Worm (Caenorhabditis elegans) whole organism, L3 larva: ENCODE data around the gene str-228.

Experiments used
- ZK546.5 ChIP-seq: sonication (generic microtip); optimal IDR thresholded peaks from 2 replicates; lab custom pipeline; 2017; ENCODE audit warnings: missing biosample characterization, missing genetic modification characterization
- ama-1 ChIP-seq: fragments of 150-350 bp; optimal IDR thresholded peaks from 2 replicates; lab custom pipeline; 2018
- ceh-16 ChIP-seq: sonication (generic microtip); optimal IDR thresholded peaks from 2 replicates; lab custom pipeline; 2017; ENCODE audit warnings: missing biosample characterization, missing genetic modification characterization
- ceh-82 ChIP-seq: fragments of 150-350 bp; optimal IDR thresholded peaks from 2 replicates; lab custom pipeline; 2014; ENCODE audit warnings: missing biosample characterization, missing genetic modification characterization
- daf-12 ChIP-seq: fragments of 150-350 bp; optimal IDR thresholded peaks from 2 replicates; lab custom pipeline; 2014; ENCODE audit warnings: missing biosample characterization, missing genetic modification reagents, missing genetic modification characterization
- egl-27 ChIP-seq: sonication (generic microtip); optimal IDR thresholded peaks from 4 replicates; lab custom pipeline; 2017; ENCODE audit warnings: missing biosample characterization, missing genetic modification reagents, missing genetic modification characterization
- egl-5 ChIP-seq: fragments of 150-350 bp; optimal IDR thresholded peaks from 2 replicates; lab custom pipeline; 2017; ENCODE audit warnings: missing biosample characterization, missing genetic modification reagents, missing genetic modification characterization, inconsistent platforms
- elt-1 ChIP-seq: fragments of 150-350 bp; optimal IDR thresholded peaks from 2 replicates; lab custom pipeline; 2014; ENCODE audit warnings: missing biosample characterization, missing genetic modification characterization
- elt-2 ChIP-seq: sonication (generic microtip); optimal IDR thresholded peaks from 2 replicates; lab custom pipeline; 2016; ENCODE audit warnings: missing genetic modification reagents, mild to moderate bottlenecking, missing genetic modification characterization, missing compliant biosample characterization
- elt-3 ChIP-seq, 3 experiments: fragments of 150-350 bp in 1 of 3; sonication (generic microtip) in 2 of 3; optimal IDR thresholded peaks; 2 replicates in 2 of 3; 4 replicates in 1 of 3; lab custom pipeline; 2014 to 2017; ENCODE audit warnings: missing biosample characterization in 3 of 3, missing genetic modification characterization in 3 of 3
- eor-1 ChIP-seq, 2 experiments: fragments of 150-350 bp; optimal IDR thresholded peaks; 2 replicates each; lab custom pipeline; 2014 to 2018; ENCODE audit warnings: missing biosample characterization in 2 of 2, missing genetic modification characterization in 2 of 2
- fkh-10 ChIP-seq: sonication (generic microtip); optimal IDR thresholded peaks from 2 replicates; lab custom pipeline; 2017; ENCODE audit warnings: missing biosample characterization, missing genetic modification reagents, missing genetic modification characterization
- fos-1 ChIP-seq: fragments of 150-350 bp; optimal IDR thresholded peaks from 2 replicates; lab custom pipeline; 2014; ENCODE audit warnings: missing biosample characterization, missing genetic modification characterization
- hmg-11 ChIP-seq: sonication (generic microtip); optimal IDR thresholded peaks from 2 replicates; lab custom pipeline; 2016; ENCODE audit warnings: missing genetic modification characterization, missing compliant biosample characterization
- lin-39 ChIP-seq: fragments of 150-350 bp; optimal IDR thresholded peaks from 2 replicates; lab custom pipeline; 2018; ENCODE audit warnings: missing biosample characterization, missing genetic modification reagents, missing genetic modification characterization
- lsy-12 ChIP-seq: sonication (generic microtip); optimal IDR thresholded peaks from 2 replicates; lab custom pipeline; 2016; ENCODE audit warnings: mild to moderate bottlenecking, missing genetic modification characterization, missing compliant biosample characterization
- mml-1 ChIP-seq: fragments of 150-350 bp; sonication (generic microtip); optimal IDR thresholded peaks from 3 replicates; lab custom pipeline; 2014; ENCODE audit warnings: missing biosample characterization, missing genetic modification characterization
- nhr-12 ChIP-seq: fragments of 150-350 bp; optimal IDR thresholded peaks from 2 replicates; lab custom pipeline; 2014; ENCODE audit warnings: missing biosample characterization, missing genetic modification characterization
- nhr-25 ChIP-seq: sonication (generic microtip); optimal IDR thresholded peaks from 2 replicates; lab custom pipeline; 2017; ENCODE audit warnings: missing biosample characterization, missing genetic modification characterization
- nhr-28 ChIP-seq: fragments of 150-350 bp; optimal IDR thresholded peaks from 2 replicates; lab custom pipeline; 2014; ENCODE audit warnings: missing biosample characterization, missing genetic modification characterization
- nhr-43 ChIP-seq: sonication (generic microtip); optimal IDR thresholded peaks from 2 replicates; lab custom pipeline; 2016; ENCODE audit warnings: mild to moderate bottlenecking, missing genetic modification characterization, missing compliant biosample characterization; ENCODE audit not compliant: poor library complexity, severe bottlenecking
- nhr-67 ChIP-seq: fragments of 150-350 bp; optimal IDR thresholded peaks from 2 replicates; lab custom pipeline; 2014; ENCODE audit warnings: missing biosample characterization, missing genetic modification characterization
- nhr-76 ChIP-seq: fragments of 150-350 bp; sonication (generic microtip); optimal IDR thresholded peaks from 5 replicates; lab custom pipeline; 2014; ENCODE audit warnings: missing biosample characterization, missing genetic modification characterization
- pha-4 ChIP-seq: fragments of 150-350 bp; optimal IDR thresholded peaks from 2 replicates; lab custom pipeline; 2014; ENCODE audit warnings: missing biosample characterization, missing genetic modification reagents, missing genetic modification characterization
- snpc-4 ChIP-seq: fragments of 150-350 bp; optimal IDR thresholded peaks from 2 replicates; lab custom pipeline; 2014; ENCODE audit warnings: missing biosample characterization, missing genetic modification characterization
- tbx-2 ChIP-seq: sonication (generic microtip); optimal IDR thresholded peaks from 2 replicates; lab custom pipeline; 2016; ENCODE audit warnings: mild to moderate bottlenecking, missing genetic modification characterization, missing compliant biosample characterization
- unc-39 ChIP-seq: sonication (generic microtip); optimal IDR thresholded peaks from 4 replicates; lab custom pipeline; 2017; ENCODE audit warnings: missing biosample characterization, missing genetic modification characterization
- unc-62 ChIP-seq: fragments of 150-350 bp; sonication (generic microtip); optimal IDR thresholded peaks from 4 replicates; lab custom pipeline; 2014; ENCODE audit warnings: missing biosample characterization, missing genetic modification reagents, missing genetic modification characterization
- zag-1 ChIP-seq: fragments of 150-350 bp; optimal IDR thresholded peaks from 2 replicates; lab custom pipeline; 2014; ENCODE audit warnings: missing biosample characterization, missing genetic modification characterization
- ztf-11 ChIP-seq: fragments of 150-350 bp; optimal IDR thresholded peaks from 2 replicates; lab custom pipeline; 2014; ENCODE audit warnings: missing biosample characterization, missing genetic modification characterization
- ztf-4 ChIP-seq: fragments of 150-350 bp; optimal IDR thresholded peaks from 2 replicates; lab custom pipeline; 2014; ENCODE audit warnings: missing biosample characterization, missing genetic modification characterization

The str-228 gene

DNA sequence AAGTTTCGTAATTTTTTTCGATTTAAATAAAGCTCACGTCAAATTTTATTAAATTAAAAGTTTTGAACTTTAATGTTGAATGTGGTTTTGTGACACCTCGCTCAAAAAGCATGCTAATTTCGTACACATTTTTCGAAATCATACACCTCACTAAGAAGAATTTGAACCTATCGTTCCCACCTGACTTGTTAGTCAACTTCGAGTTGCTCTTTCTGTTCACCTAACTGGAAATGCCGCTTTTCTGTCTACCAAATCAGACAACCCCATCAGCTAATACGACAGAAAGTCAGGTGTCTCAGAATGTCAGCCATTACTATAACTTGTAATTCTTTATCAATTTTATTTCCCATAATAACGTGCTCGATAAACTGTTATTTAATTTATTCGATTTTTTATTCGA is 20.4 kb downstream of the str-228 start, which contains the start of gene srbc-66:
Gene srbc-66, plus strand, starts transcription at position 301 of the 400 bp plus-strand sequence.
- no peak for TF ChIP-seq tbx-2
- TF ChIP-seq nhr-67 (tag; lab: Kevin White, UChicago) = no peak
- no peak for TF ChIP-seq lsy-12 (tag; lab: Kevin White, UChicago)
- no peak for TF ChIP-seq mml-1
- TF ChIP-seq ama-1 (lab: Kevin White, UChicago) = no peak
- no peak for TF ChIP-seq ztf-4 (tag; lab: Kevin White, UChicago)
- no peak for TF ChIP-seq unc-62 (GFP tag; lab: Kevin White, UChicago)
- no peak for TF ChIP-seq hmg-11 (tag; lab: Kevin White, UChicago)
- no peak for TF ChIP-seq nhr-43 (tag; lab: Kevin White, UChicago)
- no peak for TF ChIP-seq unc-39 (tag; lab: Kevin White, UChicago)
- TF ChIP-seq egl-27 (tag; lab: Kevin White, UChicago) = no peak
- no peak for TF ChIP-seq snpc-4 (tag; lab: Kevin White, UChicago)
- TF ChIP-seq nhr-12 (tag; lab: Kevin White, UChicago) = no peak
- no peak for TF ChIP-seq ztf-11 (tag; lab: Kevin White, UChicago)
- no peak for TF ChIP-seq nhr-76 (tag; lab: Kevin White, UChicago)
- TF ChIP-seq nhr-28 (tag; lab: Kevin White, UChicago) = no peak
- no peak for TF ChIP-seq fkh-10 (GFP tag; lab: Kevin White, UChicago)

DNA sequence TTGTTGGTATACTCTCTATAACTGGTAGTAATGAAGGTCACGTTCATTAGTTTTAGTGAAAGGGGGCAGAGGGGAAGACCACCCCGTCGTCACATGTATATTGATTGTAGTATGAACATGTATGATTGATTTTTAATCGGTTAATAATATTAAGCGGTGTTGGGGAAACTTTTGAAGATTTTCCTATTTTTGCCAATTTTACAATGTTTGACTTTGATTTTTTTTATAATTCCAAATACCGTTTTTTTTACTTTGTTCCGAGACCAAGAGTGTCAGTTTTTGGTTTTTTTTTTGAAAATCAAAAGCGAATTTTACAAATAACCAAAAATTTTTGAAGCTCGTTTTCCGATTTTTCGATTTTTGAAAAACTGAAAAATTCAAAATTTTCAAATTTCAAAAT is 25.3 kb downstream of the str-228 start, which contains the start of gene nhr-221:
Gene nhr-221, minus strand, starts transcription at position 101 of the 400 bp plus-strand sequence.
- TF ChIP-seq tbx-2 = no peak
- TF ChIP-seq pha-4 (tag; lab: Kevin White, UChicago) = no peak
- TF ChIP-seq ztf-4 (tag; lab: Kevin White, UChicago) = no peak
- no peak for TF ChIP-seq egl-5
- TF ChIP-seq nhr-25 (tag; lab: Kevin White, UChicago) = no peak
- TF ChIP-seq egl-27 (tag; lab: Kevin White, UChicago) = no peak
- no peak for TF ChIP-seq eor-1 (tag; optimal IDR thresholded peaks at IDR 0.05; lab: Kevin White, UChicago)
- TF ChIP-seq ceh-16 (tag; lab: Kevin White, UChicago) = no peak
- no peak for TF ChIP-seq nhr-28 (tag; lab: Kevin White, UChicago)
- no peak for TF ChIP-seq daf-12 (tag; lab: Kevin White, UChicago)

DNA sequence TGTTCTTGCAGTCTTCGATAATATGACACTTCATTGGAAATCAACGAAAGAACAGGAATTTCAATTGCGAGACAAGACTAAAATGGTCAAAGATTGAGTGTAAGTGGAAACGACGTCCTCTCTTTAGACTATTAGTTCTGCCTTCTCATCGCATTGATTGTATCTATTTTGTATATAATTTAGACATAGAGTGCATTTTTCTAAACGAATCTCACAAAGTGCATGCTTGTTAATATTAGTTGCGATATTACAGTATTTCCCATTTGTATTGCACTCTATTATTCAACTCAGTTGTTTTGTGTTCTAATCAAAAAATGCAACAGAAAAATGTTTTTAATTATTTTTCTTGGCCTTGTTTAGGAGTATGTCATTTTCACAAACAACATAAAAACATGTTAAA is 28.3 kb downstream of the str-228 start, which contains the start of gene nhr-93:
Gene nhr-93, minus strand, starts transcription at position 101 of the 400 bp plus-strand sequence.
- TF ChIP-seq daf-12 (tag; lab: Kevin White, UChicago) = no peak
- no peak for TF ChIP-seq ztf-4 (tag; lab: Kevin White, UChicago)
- TF ChIP-seq egl-27 (tag; lab: Kevin White, UChicago) = no peak
- no peak for TF ChIP-seq zag-1 (tag; lab: Kevin White, UChicago)
- no peak for TF ChIP-seq ztf-11 (tag; lab: Kevin White, UChicago)
- TF ChIP-seq ZK546.5 (tag; lab: Kevin White, UChicago) = no peak
- TF ChIP-seq elt-1 (tag; lab: Kevin White, UChicago) = no peak
- TF ChIP-seq unc-39 (tag; lab: Kevin White, UChicago) = no peak
- TF ChIP-seq fkh-10 (GFP tag; lab: Kevin White, UChicago) = no peak
- TF ChIP-seq ceh-82 = no peak
- TF ChIP-seq lin-39 (tag; lab: Kevin White, UChicago) = no peak

DNA sequence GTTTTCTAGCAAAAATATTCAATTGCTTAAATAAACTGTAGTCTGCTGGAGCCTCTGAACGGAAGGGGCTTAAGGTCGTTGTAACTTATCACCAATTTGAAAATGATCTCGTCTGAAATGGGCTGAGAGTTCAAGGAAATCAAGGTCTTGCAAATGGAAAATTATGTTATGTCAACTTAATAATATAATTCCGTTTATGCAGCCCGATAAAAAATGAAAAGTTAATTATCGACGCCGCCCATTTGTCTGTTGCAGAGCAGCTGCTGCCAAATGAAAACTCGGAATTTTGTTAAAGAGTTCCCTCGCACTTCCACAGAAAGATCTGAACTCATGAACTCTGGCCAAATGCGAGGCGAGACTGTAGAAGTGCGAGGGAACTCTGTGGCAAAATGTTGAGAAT is 31.1 kb downstream of the str-228 start, which contains the start of gene srbc-67:
Gene srbc-67, minus strand, starts transcription at position 101 of the 400 bp plus-strand sequence.
- TF ChIP-seq nhr-28 (tag; lab: Kevin White, UChicago) = no peak
- TF ChIP-seq elt-2 (tag; lab: Kevin White, UChicago) = no peak
- TF ChIP-seq fos-1 (tag; lab: Kevin White, UChicago) = no peak

DNA sequence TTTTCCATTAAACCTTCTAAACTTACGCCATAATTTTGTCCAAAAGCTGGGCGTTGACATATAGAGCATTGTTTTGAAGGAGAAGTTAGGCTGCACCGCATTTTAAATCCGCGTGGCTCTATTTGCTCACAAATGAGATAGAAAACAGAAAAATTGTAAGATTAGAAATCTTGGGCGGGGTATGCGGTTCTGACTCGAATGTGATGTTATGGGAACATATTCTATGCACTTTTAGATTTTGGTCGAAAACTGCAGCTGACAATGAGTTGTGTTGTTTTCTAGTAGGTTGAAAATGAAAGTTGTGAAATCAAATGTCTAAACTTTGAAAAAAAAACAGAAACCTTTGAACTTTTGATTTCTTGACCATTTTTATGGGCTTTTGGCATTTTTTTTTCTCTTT is 33.4 kb downstream of the str-228 start, which contains the start of gene nhr-222:
Gene nhr-222, minus strand, starts transcription at position 101 of the 400 bp plus-strand sequence.
- no peak for TF ChIP-seq ztf-11 (tag; lab: Kevin White, UChicago)
- no peak for TF ChIP-seq ztf-4 (tag; lab: Kevin White, UChicago)
- TF ChIP-seq elt-3 (tag; optimal IDR thresholded peaks at IDR 0.05; lab: Kevin White, UChicago) = no peak
- no peak for TF ChIP-seq nhr-67 (tag; lab: Kevin White, UChicago)
